Worm (Caenorhabditis elegans) whole organism, dauer: ENCODE results near the gene M162.15.

ENCODE experiments used
- unc-62 ChIP-seq: sonication (generic microtip); optimal IDR thresholded peaks from 2 replicates; lab custom pipeline; 2017; ENCODE audit warnings: missing biosample characterization, missing genetic modification reagents, missing genetic modification characterization

Gene M162.15

DNA sequence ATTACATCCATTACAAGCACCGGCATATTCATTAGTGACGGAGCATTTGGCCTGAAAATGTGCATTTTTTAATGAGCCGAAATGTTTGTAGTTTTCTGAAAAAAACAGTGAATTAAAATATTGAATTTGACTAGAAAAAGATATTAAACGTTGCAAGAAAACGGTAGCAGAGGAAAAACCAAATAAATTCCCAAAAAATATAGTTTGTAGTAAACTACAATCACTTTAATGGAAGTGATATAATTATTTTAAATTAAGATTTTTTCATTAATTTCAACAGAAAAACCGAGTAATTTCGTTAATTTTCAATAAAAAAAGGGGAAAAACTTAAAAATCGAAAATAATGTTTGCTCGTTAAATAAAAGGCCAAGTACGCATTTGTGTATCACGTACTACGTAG is at the start of gene M162.15:
TSS of gene M162.15 (minus strand) at position 101 of the 400 bp plus-strand sequence.
- no peak for TF ChIP-seq unc-62 (GFP tag; lab: Kevin White, UChicago)

DNA sequence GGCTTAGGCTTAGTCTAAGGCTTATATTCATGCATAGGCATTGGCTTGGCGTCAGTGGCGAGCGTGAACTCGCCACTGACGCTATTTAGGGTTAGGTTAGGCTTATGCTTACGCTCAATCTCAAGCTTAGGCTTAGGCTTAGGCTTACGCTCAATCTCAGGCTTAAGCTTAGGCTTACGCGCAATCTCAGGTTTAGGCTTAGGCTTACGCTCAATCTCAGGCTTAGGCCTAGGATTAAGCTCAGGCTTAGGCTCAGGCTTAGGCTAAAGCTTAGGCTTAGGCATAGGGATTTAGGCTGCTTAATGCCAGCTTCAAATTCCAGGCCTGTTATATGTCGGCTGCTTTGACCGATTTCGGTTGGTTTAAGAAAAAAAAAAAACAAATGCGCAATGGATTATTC is 48.6 kb upstream of the M162.15 start:
- TF ChIP-seq unc-62 (GFP tag; lab: Kevin White, UChicago), result no peak

ce11 chrV:19814833-19815232 is 43.3 kb upstream of the M162.15 start, which contains the start of gene daf-28:
TSS of gene daf-28 (plus strand) at chrV:19815133.
- no peak for TF ChIP-seq unc-62 (GFP tag; lab: Kevin White, UChicago)

DNA sequence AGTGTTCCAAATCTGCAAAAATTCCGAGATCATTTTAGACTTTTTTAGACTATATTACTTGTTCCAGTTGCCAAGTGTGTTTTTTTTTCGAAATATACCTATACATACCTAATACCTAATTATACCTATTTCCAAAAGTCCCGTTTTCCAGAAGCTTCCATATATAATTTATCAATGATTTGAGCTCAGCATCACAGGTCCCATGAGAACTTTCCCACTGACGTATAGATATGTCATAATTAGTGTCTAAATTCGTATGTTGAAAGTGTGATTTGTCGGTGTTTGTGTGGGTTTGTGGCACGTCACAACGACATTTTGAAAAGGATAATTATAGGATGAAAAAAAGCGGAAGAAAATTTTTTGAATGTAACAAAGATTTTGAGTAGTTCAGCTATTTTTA is 34.0 kb upstream of the M162.15 start:
- TF ChIP-seq unc-62 (GFP tag; lab: Kevin White, UChicago), result no peak

ce11 chrV:19802797-19803196 is 31.2 kb upstream of the M162.15 start:
- no peak for TF ChIP-seq unc-62 (GFP tag; lab: Kevin White, UChicago)

- no peak for TF ChIP-seq unc-62 (GFP tag; lab: Kevin White, UChicago)
Measured at ce11 chrV:19801033-19801432, 29.5 kb upstream of the M162.15 start, which contains the start of gene Y116F11B.2. TSS of gene Y116F11B.2 (minus strand) at chrV:19801133.

DNA sequence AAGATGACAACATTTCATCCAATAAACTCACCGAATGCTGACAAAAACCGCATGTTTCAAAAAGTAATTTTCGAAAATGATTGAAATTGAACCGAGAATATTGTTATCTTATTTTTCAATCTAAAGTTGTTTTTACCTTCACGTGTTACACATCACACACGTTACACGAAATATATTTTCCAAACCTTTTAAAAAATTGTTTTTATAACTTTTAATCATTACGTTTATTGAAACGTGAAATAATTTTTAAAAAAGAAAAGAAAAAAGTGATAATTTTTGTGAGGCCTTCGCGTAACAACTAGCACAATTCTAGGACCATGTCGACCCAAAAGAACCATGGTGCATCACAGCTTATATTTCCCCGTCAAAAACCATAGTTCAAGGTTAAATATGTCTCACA is 23.4 kb upstream of the M162.15 start, which contains the start of gene M162.7:
TSS of gene M162.7 (minus strand) at position 101 of the 400 bp plus-strand sequence.
- no peak for TF ChIP-seq unc-62 (GFP tag; lab: Kevin White, UChicago)

DNA sequence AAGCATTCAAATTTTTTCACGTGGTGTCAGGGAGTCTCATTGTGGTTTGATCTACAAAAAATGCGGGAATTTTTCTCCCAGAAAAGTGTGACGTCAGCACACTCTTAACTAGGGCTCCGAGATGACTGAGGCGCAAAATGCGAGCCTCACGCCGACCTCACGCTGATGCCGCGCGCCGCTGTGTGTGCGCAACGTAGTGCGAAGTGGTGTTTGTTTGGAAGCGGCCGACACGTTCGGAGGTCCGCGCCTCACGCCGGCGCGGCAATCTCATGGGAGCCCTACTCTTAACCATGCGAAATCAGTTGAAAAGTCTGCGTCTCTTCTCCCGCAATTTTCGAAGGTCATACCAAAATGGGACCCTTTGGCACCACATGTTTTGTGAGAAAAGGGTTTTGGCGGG is 18.7 kb upstream of the M162.15 start:
- no peak for TF ChIP-seq unc-62 (GFP tag; lab: Kevin White, UChicago)

DNA sequence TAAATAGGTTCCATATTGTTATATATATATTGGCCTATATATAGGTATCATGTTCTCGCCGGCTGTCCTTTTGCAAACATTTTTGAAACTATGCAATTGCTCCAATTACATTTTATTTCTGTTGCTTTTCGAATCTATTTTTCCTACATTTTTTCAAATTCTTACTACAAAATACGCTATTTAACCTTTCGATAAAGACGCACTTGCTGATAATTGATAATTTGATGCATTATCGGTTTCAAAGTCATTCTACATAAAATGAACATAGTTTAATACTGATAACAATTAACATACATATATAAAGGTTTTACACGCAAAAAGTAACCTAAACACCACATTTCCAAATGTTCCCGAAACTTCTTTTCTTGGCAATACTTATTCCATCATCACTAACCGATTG is 16.8 kb upstream of the M162.15 start, which contains the start of gene clec-258:
TSS of gene clec-258 (plus strand) at position 81 of the 400 bp plus-strand sequence.
- TF ChIP-seq unc-62 (GFP tag; lab: Kevin White, UChicago), result no peak

DNA sequence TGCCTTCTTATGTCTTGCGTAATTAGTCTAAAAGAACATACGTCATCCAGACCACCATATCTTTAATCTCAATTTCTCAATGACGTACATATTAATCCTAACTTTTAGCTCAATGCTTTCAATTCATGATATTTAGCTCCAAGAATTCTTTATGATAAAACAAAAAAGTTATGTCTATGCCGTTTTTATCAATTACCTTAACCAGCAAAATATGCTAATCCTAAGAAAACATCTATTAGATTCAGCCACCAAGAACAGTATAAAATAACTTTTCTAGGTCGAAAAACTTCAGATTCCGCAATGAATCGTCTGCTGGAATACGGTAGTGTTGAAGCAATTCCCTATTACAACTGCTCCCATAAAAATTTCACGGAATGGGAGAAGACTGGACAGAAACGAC is 12.3 kb upstream of the M162.15 start, which contains the start of gene srt-45:
TSS of gene srt-45 (plus strand) at position 301 of the 400 bp plus-strand sequence.
- TF ChIP-seq unc-62 (GFP tag; lab: Kevin White, UChicago), result no peak

- no peak for TF ChIP-seq unc-62 (GFP tag; lab: Kevin White, UChicago)
Measured at ce11 chrV:19779220-19779619, 7.7 kb upstream of the M162.15 start.

- TF ChIP-seq unc-62 (GFP tag; lab: Kevin White, UChicago), result no peak
Measured at ce11 chrV:19778608-19779007, 7.0 kb upstream of the M162.15 start, which contains the start of gene fbxa-194. TSS of gene fbxa-194 (minus strand) at chrV:19778708.

ce11 chrV:19777227-19777626 is 5.7 kb upstream of the M162.15 start, which contains the start of gene fbxa-118:
TSS of gene fbxa-118 (minus strand) at chrV:19777327.
- TF ChIP-seq unc-62 (GFP tag; lab: Kevin White, UChicago), result no peak

ce11 chrV:19767719-19768118 is 3.8 kb downstream of the M162.15 start:
- TF ChIP-seq unc-62 (GFP tag; lab: Kevin White, UChicago), result no peak

- no peak for TF ChIP-seq unc-62 (GFP tag; lab: Kevin White, UChicago)
Measured at ce11 chrV:19760751-19761150, 10.8 kb downstream of the M162.15 start, which contains the start of gene M162.5. TSS of gene M162.5 (plus strand) at chrV:19761051.

ce11 chrV:19759282-19759681 is 12.3 kb downstream of the M162.15 start:
- TF ChIP-seq unc-62 (GFP tag; lab: Kevin White, UChicago), result no peak

ce11 chrV:19756253-19756652 is 15.3 kb downstream of the M162.15 start, which contains the start of gene W04E12.9:
TSS of gene W04E12.9 (plus strand) at chrV:19756553.
- TF ChIP-seq unc-62 (GFP tag; lab: Kevin White, UChicago), result no peak
